Fruit fly (Drosophila melanogaster) whole organism, embryonic: Measurements from ENCODE around the gene CG14854.

ENCODE experiments used
- BEAF-32 ChIP-seq: fragments of 200-800 bp; sonication (Bioruptor generic); optimal IDR thresholded peaks from 3 replicates; lab custom pipeline; 2017; ENCODE audit warnings: missing biosample characterization, missing genetic modification characterization, mild to moderate bottlenecking, moderate library complexity, missing genetic modification reagents
- CG12071 ChIP-seq: fragments of 200-800 bp; sonication (Bioruptor generic); optimal IDR thresholded peaks from 3 replicates; lab custom pipeline; 2018; ENCODE audit warnings: missing biosample characterization, mild to moderate bottlenecking, missing genetic modification characterization
- CG12659 ChIP-seq: fragments of 200-800 bp; sonication (Bioruptor generic); optimal IDR thresholded peaks from 3 replicates; lab custom pipeline; 2017; ENCODE audit warnings: mild to moderate bottlenecking, missing biosample characterization, missing genetic modification reagents, missing genetic modification characterization
- CG13775 ChIP-seq: fragments of 200-800 bp; sonication (Bioruptor generic); optimal IDR thresholded peaks from 3 replicates; lab custom pipeline; 2017; ENCODE audit warnings: missing biosample characterization, mild to moderate bottlenecking, missing genetic modification characterization
- CG14014 ChIP-seq: fragments of 200-800 bp; sonication (Bioruptor generic); IDR thresholded peaks from 2 replicates; pipeline ENCODE4 v1.3.6; 2022; ENCODE audit warnings: missing biosample characterization, missing genetic modification characterization
- CG14710 ChIP-seq: fragments of 200-800 bp; sonication (Bioruptor generic); optimal IDR thresholded peaks from 3 replicates; lab custom pipeline; 2019; ENCODE audit warnings: missing biosample characterization, mild to moderate bottlenecking, missing genetic modification characterization, moderate library complexity
- CG17186 ChIP-seq: fragments of 200-800 bp; sonication (Bioruptor generic); optimal IDR thresholded peaks from 3 replicates; lab custom pipeline; 2017; ENCODE audit warnings: missing biosample characterization, missing genetic modification reagents, missing genetic modification characterization
- CG1832 ChIP-seq: fragments of 200-800 bp; sonication (Bioruptor generic); optimal IDR thresholded peaks from 2 replicates; lab custom pipeline; 2017; ENCODE audit warnings: missing biosample characterization, mild to moderate bottlenecking, missing genetic modification characterization, inconsistent platforms
- CG18619 ChIP-seq: fragments of 200-800 bp; sonication (Bioruptor generic); optimal IDR thresholded peaks from 3 replicates; lab custom pipeline; 2017; ENCODE audit warnings: missing biosample characterization, mild to moderate bottlenecking, missing genetic modification characterization
- CG2678 ChIP-seq: fragments of 200-800 bp; sonication (Bioruptor generic); optimal IDR thresholded peaks from 3 replicates; lab custom pipeline; 2019; ENCODE audit warnings: missing biosample characterization, mild to moderate bottlenecking, missing genetic modification characterization, moderate library complexity
- CG31365 ChIP-seq: fragments of 200-800 bp; sonication (Bioruptor generic); optimal IDR thresholded peaks from 2 replicates; lab custom pipeline; 2018; ENCODE audit warnings: missing biosample characterization, mild to moderate bottlenecking, missing genetic modification characterization
- CG33557 ChIP-seq: fragments of 200-800 bp; sonication (Bioruptor generic); optimal IDR thresholded peaks from 2 replicates; lab custom pipeline; 2019; ENCODE audit warnings: missing biosample characterization, mild to moderate bottlenecking, missing genetic modification characterization, moderate library complexity
- CG3726 ChIP-seq: fragments of 200-800 bp; sonication (Bioruptor generic); IDR thresholded peaks from 3 replicates; pipeline ENCODE4, ENCODE4 v1.3.6; 2022; ENCODE audit warnings: missing biosample characterization, missing genetic modification characterization
- CG6272 ChIP-seq: fragments of 200-800 bp; sonication (Bioruptor generic); IDR thresholded peaks from 2 replicates; pipeline ENCODE4 v1.3.6; 2022; ENCODE audit warnings: missing biosample characterization, missing genetic modification characterization
- CG6683 ChIP-seq: fragments of 200-800 bp; sonication (Bioruptor generic); optimal IDR thresholded peaks from 2 replicates; lab custom pipeline; 2017; ENCODE audit warnings: missing biosample characterization, mild to moderate bottlenecking, missing genetic modification characterization, missing genetic modification reagents
- CG6689 ChIP-seq: fragments of 200-800 bp; sonication (Bioruptor generic); IDR thresholded peaks from 2 replicates; pipeline ENCODE4 v1.3.6; 2022; ENCODE audit warnings: missing biosample characterization, missing genetic modification characterization
- CG7963 ChIP-seq: fragments of 200-800 bp; sonication (Bioruptor generic); IDR thresholded peaks from 3 replicates; pipeline ENCODE4 v1.3.6; 2022; ENCODE audit warnings: missing biosample characterization, missing genetic modification characterization; ENCODE audit not compliant: partially characterized antibody
- CG8765 ChIP-seq: fragments of 200-800 bp; sonication (Bioruptor generic); IDR thresholded peaks from 2 replicates; pipeline ENCODE4 v1.3.6; 2022; ENCODE audit warnings: missing biosample characterization, missing genetic modification characterization
- CG9797 ChIP-seq: fragments of 200-800 bp; sonication (Bioruptor generic); optimal IDR thresholded peaks from 3 replicates; lab custom pipeline; 2018; ENCODE audit warnings: missing biosample characterization, mild to moderate bottlenecking, missing genetic modification characterization
- CG9876 ChIP-seq: fragments of 200-800 bp; sonication (Bioruptor generic); optimal IDR thresholded peaks from 2 replicates; lab custom pipeline; 2016; ENCODE audit warnings: missing biosample characterization, missing genetic modification characterization
- CoRest ChIP-seq: fragments of 200-800 bp; sonication (Bioruptor generic); optimal IDR thresholded peaks from 3 replicates; lab custom pipeline; 2018; ENCODE audit warnings: missing biosample characterization, mild to moderate bottlenecking, missing genetic modification characterization, moderate library complexity
- Hsf ChIP-seq: fragments of 200-800 bp; sonication (Bioruptor generic); optimal IDR thresholded peaks from 3 replicates; lab custom pipeline; 2016; ENCODE audit warnings: missing biosample characterization, missing genetic modification characterization
- Jarid2 ChIP-seq: fragments of 200-800 bp; sonication (Bioruptor generic); optimal IDR thresholded peaks from 3 replicates; lab custom pipeline; 2017; ENCODE audit warnings: mild to moderate bottlenecking, missing biosample characterization, missing genetic modification reagents, missing genetic modification characterization
- Mrtf ChIP-seq: fragments of 200-800 bp; sonication (Bioruptor generic); IDR thresholded peaks from 3 replicates; pipeline ENCODE4 v1.3.6; 2022; ENCODE audit warnings: missing biosample characterization, missing genetic modification characterization
- Nf-YB ChIP-seq: fragments of 200-800 bp; sonication (Bioruptor generic); optimal IDR thresholded peaks from 3 replicates; lab custom pipeline; 2019; ENCODE audit warnings: missing biosample characterization, mild to moderate bottlenecking, missing genetic modification characterization, moderate library complexity
- NfI ChIP-seq: fragments of 200-800 bp; sonication (Bioruptor generic); optimal IDR thresholded peaks from 3 replicates; lab custom pipeline; 2018; ENCODE audit warnings: missing biosample characterization, mild to moderate bottlenecking, missing genetic modification characterization, moderate library complexity
- PHDP ChIP-seq: fragments of 200-800 bp; sonication (Bioruptor generic); optimal IDR thresholded peaks from 3 replicates; lab custom pipeline; 2018; ENCODE audit warnings: missing biosample characterization, mild to moderate bottlenecking, missing genetic modification characterization, moderate library complexity
- Sox102F ChIP-seq: fragments of 200-800 bp; sonication (Bioruptor generic); optimal IDR thresholded peaks from 2 replicates; lab custom pipeline; 2018; ENCODE audit warnings: missing biosample characterization, mild to moderate bottlenecking, missing genetic modification characterization, moderate library complexity
- Ssrp ChIP-seq: fragments of 200-800 bp; sonication (Bioruptor generic); optimal IDR thresholded peaks from 2 replicates; lab custom pipeline; 2018; ENCODE audit warnings: missing biosample characterization, mild to moderate bottlenecking, missing genetic modification characterization, moderate library complexity
- Tbp ChIP-seq: fragments of >200 bp; optimal IDR thresholded peaks from 2 replicates; lab custom pipeline; 2018; ENCODE audit warnings: missing biosample characterization, missing genetic modification characterization
- Xbp1 ChIP-seq: fragments of 200-800 bp; sonication (Bioruptor generic); optimal IDR thresholded peaks from 3 replicates; lab custom pipeline; 2016; ENCODE audit warnings: missing biosample characterization, mild to moderate bottlenecking, missing genetic modification characterization
- amos ChIP-seq: fragments of 200-800 bp; sonication (Bioruptor generic); IDR thresholded peaks from 2 replicates; pipeline ENCODE4 v1.3.6; 2022; ENCODE audit warnings: missing biosample characterization, missing genetic modification characterization; ENCODE audit not compliant: partially characterized antibody
- ap ChIP-seq: fragments of 200-800 bp; sonication (Bioruptor generic); IDR thresholded peaks from 2 replicates; pipeline ENCODE4 v1.3.6; 2022; ENCODE audit warnings: missing biosample characterization, missing genetic modification characterization
- bbx ChIP-seq: fragments of 200-800 bp; sonication (Bioruptor generic); IDR thresholded peaks from 2 replicates; pipeline ENCODE4 v1.3.6; 2022; ENCODE audit warnings: missing biosample characterization, missing genetic modification characterization; ENCODE audit not compliant: partially characterized antibody
- cad ChIP-seq: fragments of >200 bp; optimal IDR thresholded peaks from 2 replicates; lab custom pipeline; 2017; ENCODE audit warnings: missing biosample characterization, missing genetic modification characterization
- caup ChIP-seq: fragments of 200-800 bp; sonication (Bioruptor generic); optimal IDR thresholded peaks from 3 replicates; lab custom pipeline; 2017; ENCODE audit warnings: missing biosample characterization, mild to moderate bottlenecking, missing genetic modification characterization, moderate library complexity; ENCODE audit not compliant: severe bottlenecking
- chif ChIP-seq, 2 experiments: fragments of 200-800 bp; sonication (Bioruptor generic); optimal IDR thresholded peaks; 3 replicates each; lab custom pipeline; 2016; ENCODE audit warnings: missing biosample characterization in 2 of 2, missing genetic modification characterization in 2 of 2
- croc ChIP-seq: fragments of 200-800 bp; sonication (Bioruptor generic); conservative IDR thresholded peaks from 3 replicates; pipeline ENCODE4 v1.3.6; 2022; ENCODE audit warnings: missing biosample characterization, missing genetic modification characterization
- dpn ChIP-seq, 2 experiments: fragments of 200-800 bp; sonication (Bioruptor generic); optimal IDR thresholded peaks; 3 replicates each; lab custom pipeline; 2016; ENCODE audit warnings: missing biosample characterization in 2 of 2, missing genetic modification characterization in 2 of 2
- eve ChIP-seq, 2 experiments: fragments of >200 bp; optimal IDR thresholded peaks; 2 replicates each; lab custom pipeline; 2017; ENCODE audit warnings: missing biosample characterization in 2 of 2, missing genetic modification characterization in 2 of 2
- gce ChIP-seq: fragments of 200-800 bp; sonication (Bioruptor generic); IDR thresholded peaks from 3 replicates; pipeline ENCODE4 v1.3.6; 2022; ENCODE audit warnings: missing biosample characterization, missing genetic modification characterization
- gsb ChIP-seq: fragments of 200-800 bp; sonication (Bioruptor generic); IDR thresholded peaks from 2 replicates; pipeline ENCODE4 v1.3.6; 2022; ENCODE audit warnings: missing biosample characterization, missing genetic modification characterization
- h ChIP-seq: fragments of >200 bp; optimal IDR thresholded peaks from 2 replicates; lab custom pipeline; 2017
- hbn ChIP-seq: fragments of 200-800 bp; sonication (Bioruptor generic); IDR thresholded peaks from 2 replicates; pipeline ENCODE4 v1.3.6; 2022; ENCODE audit warnings: missing biosample characterization, missing genetic modification characterization; ENCODE audit not compliant: partially characterized antibody
- jumu ChIP-seq: fragments of 200-800 bp; sonication (Bioruptor generic); optimal IDR thresholded peaks from 3 replicates; lab custom pipeline; 2016; ENCODE audit warnings: missing biosample characterization, missing genetic modification characterization
- lilli ChIP-seq: fragments of 200-800 bp; sonication (Bioruptor generic); optimal IDR thresholded peaks from 3 replicates; lab custom pipeline; 2016; ENCODE audit warnings: missing biosample characterization, missing genetic modification characterization
- maf-S ChIP-seq: fragments of 200-800 bp; sonication (Bioruptor generic); optimal IDR thresholded peaks from 2 replicates; lab custom pipeline; 2016; ENCODE audit warnings: missing biosample characterization, missing genetic modification characterization
- mirr ChIP-seq: fragments of 200-800 bp; sonication (Bioruptor generic); optimal IDR thresholded peaks from 3 replicates; lab custom pipeline; 2018; ENCODE audit warnings: missing biosample characterization, mild to moderate bottlenecking, missing genetic modification characterization
- tin ChIP-seq: fragments of 200-800 bp; sonication (Bioruptor generic); optimal IDR thresholded peaks from 3 replicates; lab custom pipeline; 2016; ENCODE audit warnings: missing biosample characterization, missing genetic modification characterization
- unpg ChIP-seq: fragments of 200-800 bp; sonication (Bioruptor generic); optimal IDR thresholded peaks from 3 replicates; lab custom pipeline; 2018; ENCODE audit warnings: missing biosample characterization, mild to moderate bottlenecking, missing genetic modification characterization, moderate library complexity

The CG14854 gene

dm6 chr3R:14569411-14570107, 9.7 kb upstream of the CG14854 start, which contains the start of gene Cys (continued):
- TF ChIP-seq CG9876 (GFP tag; lab: Kevin White, UChicago) (no peak), dpn (GFP tag; optimal IDR thresholded peaks at IDR 0.05; lab: Kevin White, UChicago) (no peak), Mrtf (GFP tag; lab: Robert Waterston, UW) (no peak), Ssrp (no peak), CoRest (tag; lab: Kevin White, UChicago) (peak; percentile 37), CG13775 (GFP tag; lab: Kevin White, UChicago) (no peak), CG14710 (tag; lab: Kevin White, UChicago) (no peak), CG17186 (GFP tag; lab: Kevin White, UChicago) (no peak), h (lab: Kevin White, UChicago) (no peak), CG31365 (tag; lab: Kevin White, UChicago) (no peak), CG12071 (GFP tag; lab: Kevin White, UChicago) (peak; percentile 5), hbn (no peak), CG6683 (GFP tag; lab: Kevin White, UChicago) (no peak), tin (GFP tag; lab: Kevin White, UChicago) (no peak), CG2678 (tag; lab: Kevin White, UChicago) (peak; percentile 42), eve (GFP tag; optimal IDR thresholded peaks at IDR 0.05; lab: Kevin White, UChicago) (no peak), CG7963 (GFP tag; lab: Robert Waterston, UW) (no peak), mirr (GFP tag; lab: Kevin White, UChicago) (no peak), NfI (peak; percentile 13), Sox102F (GFP tag; lab: Kevin White, UChicago) (peak; percentile 38), maf-S (GFP tag; lab: Kevin White, UChicago) (no peak), CG3726 (GFP tag; lab: Robert Waterston, UW) (no peak), CG6272 (GFP tag; lab: Robert Waterston, UW) (no peak), lilli (peak; percentile 35), BEAF-32 (GFP tag; lab: Kevin White, UChicago) (no peak), CG1832 (GFP tag; lab: Kevin White, UChicago) (no peak), Nf-YB (GFP tag; lab: Kevin White, UChicago) (no peak), CG18619 (no peak), CG9797 (GFP tag; lab: Kevin White, UChicago) (no peak), CG33557 (GFP tag; lab: Kevin White, UChicago) (no peak), jumu (GFP tag; lab: Kevin White, UChicago) (no peak), bbx (GFP tag; lab: Robert Waterston, UW) (no peak), ap (GFP tag; lab: Robert Waterston, UW) (0 out of 2 replicates have a peak, but pooled peaks have one; percentile 39), croc (GFP tag; lab: Robert Waterston, UW) (no peak), PHDP (tag; lab: Kevin White, UChicago) (peak; percentile 56), CG12659 (no peak), gce (GFP tag; lab: Robert Waterston, UW) (no peak), unpg (GFP tag; lab: Kevin White, UChicago) (peak; percentile 19), caup (GFP tag; lab: Kevin White, UChicago) (no peak), CG14014 (GFP tag; lab: Robert Waterston, UW) (no peak; the same call in 1 of the 2 replicates), chif (GFP tag; optimal IDR thresholded peaks at IDR 0.05; lab: Kevin White, UChicago) (no peak), CG6689 (GFP tag; lab: Robert Waterston, UW) (no peak), Xbp1 (no peak), Tbp (GFP tag; lab: Kevin White, UChicago) (no peak), Jarid2 (GFP tag; lab: Kevin White, UChicago) (peak; percentile 73), amos (GFP tag; lab: Robert Waterston, UW) (peak; percentile 26; the same call in 1 of the 2 replicates), Hsf (GFP tag; lab: Kevin White, UChicago) (no peak), gsb (GFP tag; lab: Robert Waterston, UW) (no peak), CG8765 (GFP tag; lab: Robert Waterston, UW) (no peak), cad (GFP tag; lab: Kevin White, UChicago) (no peak)
